Fruit fly (Drosophila melanogaster): ENCODE data around the gene NSD.

NSD gene

dm6 chr3R:27928984-27929924 lies 8.4 kb downstream of the NSD start:
- peak; percentile 1 for TF ChIP-seq CG6854 (GFP tag; optimal IDR thresholded peaks at IDR 0.05)
- TF ChIP-seq Eip78C (GFP tag), result peak; percentile 13
- TF ChIP-seq vri (GFP tag; optimal IDR thresholded peaks at IDR 0.05), result peak; percentile 91
- peak in 1 of 2 experiments; percentile 16 for TF ChIP-seq ss (GFP tag; optimal IDR thresholded peaks at IDR 0.05)
- peak; percentile 42 for TF ChIP-seq CG16779 (tag; optimal IDR thresholded peaks at IDR 0.05)
- peak; percentile 13 for TF ChIP-seq CG6276 (GFP tag; optimal IDR thresholded peaks at IDR 0.05)
- no peak for TF ChIP-seq Hr38 (GFP tag; optimal IDR thresholded peaks at IDR 0.05)
- TF ChIP-seq CG11762 (GFP tag; optimal IDR thresholded peaks at IDR 0.05; ENCODE audit: insufficient read depth), result no peak
- peak; percentile 87 for TF ChIP-seq svp (GFP tag)
- TF ChIP-seq Eip93F (GFP tag; optimal IDR thresholded peaks at IDR 0.05), result peak; percentile 71

- TF ChIP-seq CG4318 (GFP tag; optimal IDR thresholded peaks at IDR 0.05), result no peak
- no peak for TF ChIP-seq Lpt (GFP tag; optimal IDR thresholded peaks at IDR 0.05)
- TF ChIP-seq esn (GFP tag; optimal IDR thresholded peaks at IDR 0.05), result peak; percentile 5
- no peak for TF ChIP-seq CG16779 (tag; optimal IDR thresholded peaks at IDR 0.05)
- TF ChIP-seq CG11762 (GFP tag; optimal IDR thresholded peaks at IDR 0.05; ENCODE audit: insufficient read depth), result no peak
- TF ChIP-seq topi (GFP tag; optimal IDR thresholded peaks at IDR 0.05), result no peak
- no peak for TF ChIP-seq pdm3 (GFP tag; optimal IDR thresholded peaks at IDR 0.05)
- TF ChIP-seq eg (GFP tag; IDR thresholded peaks at IDR 0.05), result no peak
- no peak for TF ChIP-seq Blimp-1 (GFP tag; optimal IDR thresholded peaks at IDR 0.05)
- TF ChIP-seq Met (GFP tag; optimal IDR thresholded peaks at IDR 0.05), result no peak
- TF ChIP-seq Eip75B (GFP tag; optimal IDR thresholded peaks at IDR 0.05), result no peak
- peak; percentile 43 for TF ChIP-seq Eip78C (GFP tag)
- no peak for TF ChIP-seq CG11294 (GFP tag; IDR thresholded peaks at IDR 0.05)
- TF ChIP-seq fd85E (GFP tag; optimal IDR thresholded peaks at IDR 0.05), result no peak
- TF ChIP-seq dac (GFP tag; optimal IDR thresholded peaks at IDR 0.05), result no peak
- TF ChIP-seq CG6163 (GFP tag; IDR thresholded peaks at IDR 0.05), result no peak
- TF ChIP-seq CG31627 (GFP tag; optimal IDR thresholded peaks at IDR 0.05), result no peak
- peak; percentile 67 for TF ChIP-seq svp (GFP tag)
These were observed 9.5 kb downstream of the NSD start, which contains the start of gene nenya for dm6 chr3R:27928140-27928539. nenya (minus strand) TSS chr3R:27928174.

DNA sequence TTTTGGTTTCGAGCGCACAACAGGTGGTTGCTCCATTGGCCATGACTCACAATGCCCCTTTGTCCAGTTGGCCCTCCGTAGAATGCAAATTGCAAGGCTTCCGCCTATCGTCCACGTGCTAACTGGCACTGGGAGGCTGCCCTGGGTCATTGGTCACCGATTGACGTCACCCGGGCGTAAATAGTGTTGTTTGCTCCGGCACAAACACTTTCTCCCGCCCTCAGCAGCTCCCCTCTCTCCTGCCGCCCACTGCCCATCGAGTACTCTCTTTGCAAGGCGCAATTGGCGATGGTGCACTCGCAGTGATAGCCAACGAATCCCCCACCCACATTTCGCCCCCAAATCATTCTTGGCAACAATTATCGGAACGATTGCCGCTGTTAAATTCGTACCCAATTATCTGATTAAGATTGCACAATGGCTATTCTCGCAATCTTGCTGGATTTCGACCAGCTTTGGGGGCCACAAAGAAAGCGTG lies 10.9 kb downstream of the NSD start:
- TF ChIP-seq Eip93F (GFP tag; optimal IDR thresholded peaks at IDR 0.05) (peak; percentile 77), Sox14 (GFP tag; optimal IDR thresholded peaks at IDR 0.05) (peak; percentile 20), vri (GFP tag; optimal IDR thresholded peaks at IDR 0.05) (peak; percentile 93), Sox15 (GFP tag; optimal IDR thresholded peaks at IDR 0.05) (no peak), eg (GFP tag; IDR thresholded peaks at IDR 0.05) (0 out of 3 replicates have a peak, but pooled peaks have one; percentile 29), svp (GFP tag) (peak; percentile 57), cyc (GFP tag; optimal IDR thresholded peaks at IDR 0.05) (no peak)

DNA sequence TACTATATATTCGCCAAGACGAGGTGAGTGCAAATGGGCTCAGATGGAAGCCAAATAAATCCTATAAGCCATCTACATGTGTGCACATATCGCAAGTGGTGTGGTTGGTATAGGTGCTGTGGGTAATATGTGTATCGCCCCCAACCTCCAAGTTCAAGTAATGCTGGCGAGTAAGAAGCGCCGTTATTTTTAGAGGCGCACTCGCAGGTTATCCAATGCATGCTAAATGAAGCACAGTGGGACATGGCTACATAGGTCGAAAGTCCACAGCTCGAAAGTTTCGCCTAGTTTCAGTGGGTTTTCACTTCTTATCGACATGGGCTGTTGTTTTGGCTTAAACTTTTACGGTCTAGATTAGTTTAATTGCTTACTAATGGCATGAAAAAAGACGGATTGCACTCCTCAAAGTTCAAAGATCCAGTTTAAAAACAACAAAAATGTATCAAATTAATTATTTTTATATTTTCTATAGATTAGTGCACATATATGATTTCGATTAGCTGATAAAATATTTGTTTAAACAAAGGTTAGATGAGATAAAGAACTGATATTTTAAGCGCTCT lies 11.6 kb downstream of the NSD start:
- TF ChIP-seq CG32006 (GFP tag; optimal IDR thresholded peaks at IDR 0.05), result peak; percentile 62
- TF ChIP-seq Gug (GFP tag; IDR thresholded peaks at IDR 0.05), result peak; percentile 19; the same call in 1 of the 2 replicates
- no peak for TF ChIP-seq CG15336 (GFP tag; IDR thresholded peaks at IDR 0.05)
- TF ChIP-seq CG10631 (GFP tag; optimal IDR thresholded peaks at IDR 0.05), result peak; percentile 40
- no peak for TF ChIP-seq CG4318 (GFP tag; optimal IDR thresholded peaks at IDR 0.05)
- TF ChIP-seq lz (GFP tag; optimal IDR thresholded peaks at IDR 0.05), result peak; percentile 1
- TF ChIP-seq fd85E (GFP tag; optimal IDR thresholded peaks at IDR 0.05), result no peak
- peak; percentile 7 for TF ChIP-seq CG6276 (GFP tag; optimal IDR thresholded peaks at IDR 0.05)
- no peak for TF ChIP-seq Hr38 (GFP tag; optimal IDR thresholded peaks at IDR 0.05)
- TF ChIP-seq Hr4 (GFP tag; optimal IDR thresholded peaks at IDR 0.05), result peak; percentile 44
- TF ChIP-seq CG3919 (GFP tag; optimal IDR thresholded peaks at IDR 0.05), result peak; percentile 14
- peak; percentile 78 for TF ChIP-seq Eip78C (GFP tag)
- TF ChIP-seq cyc (GFP tag; optimal IDR thresholded peaks at IDR 0.05), result peak; percentile 27
- TF ChIP-seq CG3032 (tag; optimal IDR thresholded peaks at IDR 0.05), result peak; percentile 26
- peak; percentile 8 for TF ChIP-seq Hr39 (GFP tag; optimal IDR thresholded peaks at IDR 0.05)
- 0 out of 3 replicates have a peak, but pooled peaks have one; percentile 31 for TF ChIP-seq CG8119 (GFP tag; IDR thresholded peaks at IDR 0.05)
- TF ChIP-seq CG31627 (GFP tag; optimal IDR thresholded peaks at IDR 0.05), result peak; percentile 35
- peak; percentile 34 for TF ChIP-seq CG6792 (GFP tag; optimal IDR thresholded peaks at IDR 0.05)
- TF ChIP-seq esn (GFP tag; optimal IDR thresholded peaks at IDR 0.05), result peak; percentile 38
- no peak for TF ChIP-seq CG10669 (GFP tag; optimal IDR thresholded peaks at IDR 0.05)
- TF ChIP-seq fkh (GFP tag; optimal IDR thresholded peaks at IDR 0.05), result no peak
- TF ChIP-seq CG34406 (GFP tag; optimal IDR thresholded peaks at IDR 0.05), result no peak
- peak; percentile 7; the same call in 1 of the 3 replicates for TF ChIP-seq CG6163 (GFP tag; IDR thresholded peaks at IDR 0.05)
- peak; percentile 61 for TF ChIP-seq svp (GFP tag)
- TF ChIP-seq CG11902 (GFP tag; optimal IDR thresholded peaks at IDR 0.05), result peak; percentile 4

Measured in whole organism, prepupa.